Worm (Caenorhabditis elegans): Measurements from ENCODE around the gene Y47D7A.17.

DNA sequence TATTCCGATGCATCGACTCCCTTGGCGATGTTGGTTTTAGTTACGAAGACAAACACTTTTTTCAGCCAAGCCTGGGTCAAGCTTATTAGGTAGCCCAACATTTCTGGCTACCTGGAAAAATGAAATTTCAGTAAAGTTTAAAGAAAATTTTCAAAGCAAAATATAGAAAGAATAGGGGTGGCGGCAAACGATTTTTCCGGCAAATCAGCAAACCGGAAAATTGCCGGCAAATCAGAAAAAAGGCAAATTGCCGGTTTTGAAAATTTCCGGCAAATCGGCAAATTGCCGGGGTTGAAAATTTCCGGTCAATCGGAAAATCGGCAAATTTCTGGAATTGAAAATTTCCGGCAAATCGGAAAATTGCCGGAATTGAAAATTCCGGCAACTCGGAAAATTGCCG is 34.0 kb downstream of the Y47D7A.17 start, which contains the start of gene F32D1.8:
- TF ChIP-seq F57C9.4 (tag; optimal IDR thresholded peaks at IDR 0.05) (no peak), efl-1 (GFP tag; optimal IDR thresholded peaks at IDR 0.05) (no peak), nhr-120 (GFP tag; IDR thresholded peaks at IDR 0.05) (no peak), unc-62 (GFP tag; optimal IDR thresholded peaks at IDR 0.05) (no peak), pbrm-1 (GFP tag; IDR thresholded peaks at IDR 0.05) (no peak), nhr-179 (tag; optimal IDR thresholded peaks at IDR 0.05) (no peak), nfyb-1 (GFP tag; IDR thresholded peaks at IDR 0.05) (no peak), ceh-79 (tag; optimal IDR thresholded peaks at IDR 0.05) (no peak), unc-130 (GFP tag; optimal IDR thresholded peaks at IDR 0.05) (no peak), T26A5.8 (tag; optimal IDR thresholded peaks at IDR 0.05) (no peak)

Data from whole organism, young adult.